Worm (Caenorhabditis elegans): ENCODE measurements around the gene nlp-34.

The nlp-34 gene

DNA sequence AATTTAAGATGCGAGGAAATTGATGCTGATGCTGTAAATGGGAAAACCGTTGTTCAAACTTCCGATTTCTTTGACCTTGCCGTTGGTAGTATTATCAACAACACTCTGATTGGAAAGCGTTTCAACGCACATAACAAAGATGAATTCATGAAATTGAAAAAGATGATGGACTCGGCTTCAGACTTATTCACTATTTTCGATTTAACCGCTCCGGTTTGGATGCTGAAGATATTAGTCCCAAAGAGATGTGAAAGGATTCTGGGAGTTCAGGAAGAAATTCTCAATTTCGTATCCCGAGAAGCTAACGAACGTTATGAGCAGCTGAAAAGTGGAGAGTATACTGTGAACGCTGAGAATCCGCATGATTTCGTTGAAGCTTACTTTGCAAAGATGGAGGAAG is 35.6 kb downstream of the nlp-34 start:
- TF ChIP-seq unc-55 (GFP tag; optimal IDR thresholded peaks at IDR 0.05) (no peak), ceh-9 (tag; optimal IDR thresholded peaks at IDR 0.05) (no peak), lim-6 (tag; optimal IDR thresholded peaks at IDR 0.05) (no peak), hlh-6 (tag; optimal IDR thresholded peaks at IDR 0.05) (no peak), odd-2 (tag; optimal IDR thresholded peaks at IDR 0.05) (no peak)

DNA sequence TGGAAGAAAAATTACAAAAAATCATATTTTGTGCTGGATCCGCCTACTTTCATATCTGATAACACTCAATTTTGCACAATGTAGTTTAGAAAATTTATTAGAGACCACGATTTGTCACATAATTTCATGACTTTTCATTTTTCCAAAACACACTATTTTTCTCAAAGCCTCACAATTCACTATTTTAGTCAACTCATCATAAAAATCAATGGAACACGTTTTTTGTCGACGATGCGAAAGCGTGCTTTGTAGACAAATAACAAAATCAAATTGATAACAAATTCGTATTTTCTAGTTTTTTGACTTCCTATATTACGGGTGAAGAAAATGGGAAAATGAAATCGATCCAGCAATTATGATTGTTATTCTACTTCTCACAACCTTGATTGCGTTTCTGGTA is 37.1 kb downstream of the nlp-34 start, which contains the start of gene cyp-35B2:
TSS of gene cyp-35B2 (plus strand) at position 301 of the 400 bp plus-strand sequence.
- TF ChIP-seq lim-6 (tag; optimal IDR thresholded peaks at IDR 0.05) (no peak), K02D7.2 (tag; optimal IDR thresholded peaks at IDR 0.05) (no peak), nfya-1 (tag; optimal IDR thresholded peaks at IDR 0.05) (no peak), ets-4 (tag; optimal IDR thresholded peaks at IDR 0.05) (no peak), pag-3 (tag; optimal IDR thresholded peaks at IDR 0.05; ENCODE audit: borderline replicate concordance) (no peak), unc-86 (tag; optimal IDR thresholded peaks at IDR 0.05) (no peak), eyg-1 (tag; optimal IDR thresholded peaks at IDR 0.05) (no peak), fkh-6 (tag; optimal IDR thresholded peaks at IDR 0.05) (no peak), Y22D7AL.16 (tag; optimal IDR thresholded peaks at IDR 0.05) (no peak), fkh-10 (GFP tag; optimal IDR thresholded peaks at IDR 0.05) (no peak), ceh-34 (tag; optimal IDR thresholded peaks at IDR 0.05) (no peak), unc-42 (tag; optimal IDR thresholded peaks at IDR 0.05) (no peak), hlh-30 (tag; optimal IDR thresholded peaks at IDR 0.05; ENCODE audit: insufficient read depth) (no peak)

DNA sequence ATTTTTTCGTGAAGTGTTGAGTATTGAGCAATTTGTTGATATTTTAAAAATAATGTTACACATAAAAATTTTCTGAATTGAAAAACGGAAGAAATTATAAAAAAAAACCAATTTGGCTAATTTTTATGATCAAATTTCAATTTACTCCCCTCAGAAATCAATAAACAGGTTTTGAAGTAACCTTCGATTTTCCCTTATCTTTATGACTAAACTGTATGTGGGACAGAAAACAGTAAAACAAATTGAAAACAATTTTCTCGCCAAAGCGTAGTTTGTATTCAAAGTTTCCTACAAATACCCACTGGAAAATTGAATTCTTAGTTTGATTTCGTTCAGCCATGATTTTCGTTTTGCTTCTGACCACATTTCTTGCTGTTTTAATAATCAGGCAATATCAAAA is 40.1 kb downstream of the nlp-34 start, which contains the start of gene cyp-35B1:
TSS of gene cyp-35B1 (plus strand) at position 244 of the 400 bp plus-strand sequence.
- TF ChIP-seq hlh-13 (GFP tag; optimal IDR thresholded peaks at IDR 0.05) (no peak), pag-3 (tag; optimal IDR thresholded peaks at IDR 0.05; ENCODE audit: borderline replicate concordance) (no peak), sox-2 (GFP tag; IDR thresholded peaks at IDR 0.05) (no peak), K02D7.2 (tag; optimal IDR thresholded peaks at IDR 0.05) (no peak), sox-4 (tag; optimal IDR thresholded peaks at IDR 0.05) (no peak), ztf-16 (tag; optimal IDR thresholded peaks at IDR 0.05) (no peak), pros-1 (tag; optimal IDR thresholded peaks at IDR 0.05) (no peak), madf-2 (tag; optimal IDR thresholded peaks at IDR 0.05) (no peak), pat-9 (tag; optimal IDR thresholded peaks at IDR 0.05) (no peak), odd-2 (tag; optimal IDR thresholded peaks at IDR 0.05) (no peak), unc-42 (tag; optimal IDR thresholded peaks at IDR 0.05) (no peak), K09A11.1 (tag; optimal IDR thresholded peaks at IDR 0.05; ENCODE audit: insufficient read depth) (no peak), Y22D7AL.16 (tag; optimal IDR thresholded peaks at IDR 0.05) (no peak), ceh-6 (GFP tag; optimal IDR thresholded peaks at IDR 0.05) (no peak), ceh-9 (tag; optimal IDR thresholded peaks at IDR 0.05) (no peak), ceh-30 (tag; optimal IDR thresholded peaks at IDR 0.05) (no peak), nfya-1 (tag; optimal IDR thresholded peaks at IDR 0.05) (no peak), unc-86 (tag; optimal IDR thresholded peaks at IDR 0.05) (no peak)

DNA sequence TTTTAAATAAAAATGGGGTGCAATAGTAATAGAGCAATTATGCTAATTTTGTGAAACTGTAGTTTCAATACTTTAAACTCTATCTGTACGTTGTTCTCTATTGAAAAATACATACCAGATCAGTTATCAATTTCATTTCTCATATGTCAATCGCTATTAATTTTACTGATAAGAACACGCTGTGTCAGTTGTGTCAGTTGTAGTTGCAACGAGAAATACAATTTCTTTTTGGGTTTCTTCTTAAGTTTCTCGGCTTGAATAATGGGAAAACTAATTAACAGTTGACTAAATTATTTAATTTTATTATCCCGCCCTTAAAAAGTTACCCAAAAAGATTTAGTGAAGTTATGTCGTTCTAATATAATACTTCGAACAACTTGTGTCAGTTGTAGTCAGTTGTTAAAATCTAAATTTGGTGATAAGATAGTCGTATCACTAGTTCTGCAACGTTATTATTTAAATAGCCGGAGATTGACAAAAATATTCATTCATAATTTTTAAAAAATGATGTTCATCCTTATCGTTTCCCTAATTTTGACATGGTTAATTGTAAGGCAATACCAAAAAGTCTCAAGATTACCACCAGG is 42.9 kb downstream of the nlp-34 start, which contains the start of gene cyp-35A5:
TSS of gene cyp-35A5 (plus strand) at position 435 of the 587 bp plus-strand sequence.
- TF ChIP-seq ceh-34 (tag; optimal IDR thresholded peaks at IDR 0.05) = no peak
- TF ChIP-seq elt-2 (tag; optimal IDR thresholded peaks at IDR 0.05) = peak; percentile 79

DNA sequence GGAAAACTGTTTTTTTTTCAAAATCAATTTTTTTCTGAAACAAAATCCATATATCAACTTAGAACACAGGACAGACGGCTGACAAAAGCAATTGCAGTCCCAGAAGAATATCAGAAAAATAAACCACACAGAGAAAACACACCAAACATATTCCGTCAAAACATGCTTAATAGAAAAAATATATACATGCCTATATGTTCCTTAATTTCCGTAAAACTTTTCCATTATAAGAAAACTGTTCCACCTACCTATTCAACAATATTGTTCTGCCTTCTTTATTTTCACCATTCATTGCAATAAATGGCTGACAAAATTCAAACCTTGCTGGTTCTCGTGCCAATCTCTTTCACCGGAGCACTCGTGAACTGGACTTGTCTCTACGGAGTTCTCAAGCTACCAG is 47.6 kb downstream of the nlp-34 start, which contains the start of gene srx-63:
TSS of gene srx-63 (plus strand) at position 301 of the 400 bp plus-strand sequence.
- no peak for TF ChIP-seq ceh-31 (tag; optimal IDR thresholded peaks at IDR 0.05)
- TF ChIP-seq C08G9.2 (tag; optimal IDR thresholded peaks at IDR 0.05) = no peak
- TF ChIP-seq ztf-16 (tag; optimal IDR thresholded peaks at IDR 0.05) = no peak
- no peak for TF ChIP-seq tbx-2 (tag; optimal IDR thresholded peaks at IDR 0.05)
